Worm (Caenorhabditis elegans) whole organism, L1 larva: Measurements from ENCODE around the gene K08A2.2.
A peak's percentile ranks its signal among the peaks of the same experiment; 100 is the strongest.

Source experiments
- C34B4.2 ChIP-seq: sonication (generic microtip); optimal IDR thresholded peaks from 2 replicates; lab custom pipeline; 2017; ENCODE audit warnings: mild to moderate bottlenecking, missing genetic modification characterization, missing compliant biosample characterization
- alr-1 ChIP-seq: fragments of 200-800 bp; sonication (Bioruptor generic); optimal IDR thresholded peaks from 2 replicates; lab custom pipeline; 2018; ENCODE audit warnings: borderline replicate concordance, mild to moderate bottlenecking, missing genetic modification characterization, missing compliant biosample characterization
- aly-2 ChIP-seq: fragments of 150-350 bp; optimal IDR thresholded peaks from 2 replicates; lab custom pipeline; 2014; ENCODE audit warnings: missing biosample characterization, missing genetic modification characterization
- ama-1 ChIP-seq: fragments of 150-350 bp; optimal IDR thresholded peaks from 2 replicates; lab custom pipeline; 2014
- ceh-8 ChIP-seq: fragments of 200-800 bp; sonication (Bioruptor generic); optimal IDR thresholded peaks from 2 replicates; lab custom pipeline; 2018; ENCODE audit warnings: mild to moderate bottlenecking, missing genetic modification characterization, moderate library complexity, missing compliant biosample characterization
- ceh-82 ChIP-seq, 3 experiments: fragments of 150-350 bp in 1 of 3; sonication (generic microtip) in 2 of 3; optimal IDR thresholded peaks; 2 replicates each; lab custom pipeline; 2014 to 2017; ENCODE audit warnings: missing biosample characterization in 3 of 3, missing genetic modification characterization in 3 of 3
- ceh-88 ChIP-seq: fragments of 200-800 bp; sonication (Bioruptor generic); IDR thresholded peaks from 2 replicates; pipeline ENCODE4 v1.3.6; 2022; ENCODE audit warnings: missing genetic modification characterization, missing compliant biosample characterization
- ceh-90 ChIP-seq: sonication (generic microtip); optimal IDR thresholded peaks from 2 replicates; lab custom pipeline; 2016; ENCODE audit warnings: missing genetic modification characterization, missing compliant biosample characterization
- efl-1 ChIP-seq, 4 experiments: fragments of 150-350 bp; optimal IDR thresholded peaks in 3 of 4; peaks in 1 of 4; 1 replicate in 1 of 4; 2 replicates in 3 of 4; lab custom pipeline; 2014; ENCODE audit warnings: missing biosample characterization in 2 of 4, missing genetic modification characterization in 2 of 4, missing genetic modification reagents in 2 of 4
- efl-3 ChIP-seq: fragments of 200-800 bp; sonication (Bioruptor generic); optimal IDR thresholded peaks from 2 replicates; lab custom pipeline; 2018; ENCODE audit warnings: mild to moderate bottlenecking, missing genetic modification characterization, missing compliant biosample characterization
- egl-13 ChIP-seq: sonication (generic microtip); optimal IDR thresholded peaks from 2 replicates; lab custom pipeline; 2016; ENCODE audit warnings: missing genotype, missing genetic modification reagents, missing genetic modification characterization, missing compliant biosample characterization
- egl-27 ChIP-seq, 2 experiments: fragments of 150-350 bp in 1 of 2; sonication (generic microtip); optimal IDR thresholded peaks; 3 replicates each; lab custom pipeline; 2017 to 2018; ENCODE audit warnings: missing biosample characterization in 2 of 2, missing genetic modification characterization in 2 of 2, missing genetic modification reagents in 2 of 2
- elt-2 ChIP-seq: sonication (generic microtip); optimal IDR thresholded peaks from 2 replicates; lab custom pipeline; 2016; ENCODE audit warnings: missing genetic modification characterization, mild to moderate bottlenecking, inconsistent platforms, missing compliant biosample characterization, missing genetic modification reagents
- fkh-10 ChIP-seq: sonication (generic microtip); optimal IDR thresholded peaks from 2 replicates; lab custom pipeline; 2017; ENCODE audit warnings: missing biosample characterization, missing genetic modification reagents, missing genetic modification characterization
- fkh-4 ChIP-seq: sonication (generic microtip); optimal IDR thresholded peaks from 2 replicates; lab custom pipeline; 2016; ENCODE audit warnings: missing compliant biosample characterization, missing genetic modification characterization, borderline replicate concordance
- fkh-8 ChIP-seq: sonication (generic microtip); optimal IDR thresholded peaks from 2 replicates; lab custom pipeline; 2016; ENCODE audit warnings: mild to moderate bottlenecking, missing genetic modification characterization, missing compliant biosample characterization
- fos-1 ChIP-seq: fragments of 150-350 bp; optimal IDR thresholded peaks from 2 replicates; lab custom pipeline; 2014; ENCODE audit warnings: missing biosample characterization, missing genetic modification characterization
- hpl-2 ChIP-seq: fragments of 150-350 bp; optimal IDR thresholded peaks from 2 replicates; lab custom pipeline; 2014; ENCODE audit warnings: missing biosample characterization, missing genetic modification reagents, missing genetic modification characterization
- irx-1 ChIP-seq: sonication (generic microtip); optimal IDR thresholded peaks from 2 replicates; lab custom pipeline; 2016; ENCODE audit warnings: missing genetic modification characterization, missing compliant biosample characterization
- isw-1 ChIP-seq: fragments of 200-800 bp; sonication (Bioruptor generic); IDR thresholded peaks from 2 replicates; pipeline ENCODE4 v1.3.6; 2022; ENCODE audit warnings: missing genetic modification characterization, missing compliant biosample characterization
- jun-1 ChIP-seq: fragments of 150-350 bp; optimal IDR thresholded peaks from 2 replicates; lab custom pipeline; 2014; ENCODE audit warnings: missing biosample characterization, missing genetic modification reagents, missing genetic modification characterization
- lin-13 ChIP-seq: fragments of 150-350 bp; optimal IDR thresholded peaks from 2 replicates; lab custom pipeline; 2014; ENCODE audit warnings: missing biosample characterization, missing genetic modification reagents, missing genetic modification characterization
- lin-14 ChIP-seq: fragments of 200-800 bp; sonication (Bioruptor generic); optimal IDR thresholded peaks from 2 replicates; lab custom pipeline; 2018; ENCODE audit warnings: mild to moderate bottlenecking, missing genetic modification characterization, moderate library complexity, missing compliant biosample characterization
- lin-15B ChIP-seq: fragments of 150-350 bp; sonication (generic microtip); optimal IDR thresholded peaks from 3 replicates; lab custom pipeline; 2014; ENCODE audit warnings: missing biosample characterization, missing genetic modification characterization
- lin-35 ChIP-seq, 2 experiments: fragments of 150-350 bp; optimal IDR thresholded peaks; 2 replicates each; lab custom pipeline; 2014; ENCODE audit warnings: missing biosample characterization in 2 of 2, missing genetic modification characterization in 2 of 2, missing genetic modification reagents in 2 of 2
- lin-39 ChIP-seq: fragments of 150-350 bp; optimal IDR thresholded peaks from 2 replicates; lab custom pipeline; 2014; ENCODE audit warnings: missing biosample characterization, missing genetic modification reagents, missing genetic modification characterization
- lsy-2 ChIP-seq, 2 experiments: fragments of 150-350 bp; optimal IDR thresholded peaks; 2 replicates each; lab custom pipeline; 2014; ENCODE audit warnings: missing biosample characterization in 2 of 2, missing genetic modification characterization in 2 of 2
- mab-9 ChIP-seq: fragments of 200-800 bp; sonication (Bioruptor generic); IDR thresholded peaks from 2 replicates; pipeline ENCODE4 v1.3.6; 2022; ENCODE audit warnings: missing genetic modification reagents, missing genetic modification characterization, missing compliant biosample characterization
- mef-2 ChIP-seq: fragments of 150-350 bp; optimal IDR thresholded peaks from 2 replicates; lab custom pipeline; 2014; ENCODE audit warnings: missing biosample characterization, missing genetic modification characterization
- mep-1 ChIP-seq: fragments of 150-350 bp; optimal IDR thresholded peaks from 2 replicates; lab custom pipeline; 2014; ENCODE audit warnings: missing biosample characterization, missing genetic modification characterization
- nhr-11 ChIP-seq: fragments of 150-350 bp; optimal IDR thresholded peaks from 2 replicates; lab custom pipeline; 2014; ENCODE audit warnings: missing biosample characterization, missing genetic modification characterization
- nhr-12 ChIP-seq: sonication (generic microtip); optimal IDR thresholded peaks from 2 replicates; lab custom pipeline; 2017; ENCODE audit warnings: missing biosample characterization, missing genetic modification characterization
- nhr-19 ChIP-seq: fragments of 200-800 bp; sonication (Bioruptor generic); conservative IDR thresholded peaks from 2 replicates; pipeline ENCODE4 v1.3.6; 2022; ENCODE audit warnings: missing genetic modification characterization, missing compliant biosample characterization
- nhr-237 ChIP-seq: fragments of 150-350 bp; optimal IDR thresholded peaks from 2 replicates; lab custom pipeline; 2014; ENCODE audit warnings: missing biosample characterization, missing genetic modification characterization
- nhr-28 ChIP-seq: fragments of 150-350 bp; optimal IDR thresholded peaks from 2 replicates; lab custom pipeline; 2014; ENCODE audit warnings: missing biosample characterization, missing genetic modification characterization
- nhr-47 ChIP-seq: sonication (generic microtip); optimal IDR thresholded peaks from 2 replicates; lab custom pipeline; 2016; ENCODE audit warnings: mild to moderate bottlenecking, missing genetic modification characterization, moderate library complexity, missing compliant biosample characterization
- nhr-71 ChIP-seq: sonication (generic microtip); optimal IDR thresholded peaks from 2 replicates; lab custom pipeline; 2016; ENCODE audit warnings: mild to moderate bottlenecking, missing genetic modification characterization, moderate library complexity, missing compliant biosample characterization
- nhr-76 ChIP-seq: sonication (generic microtip); optimal IDR thresholded peaks from 2 replicates; lab custom pipeline; 2017; ENCODE audit warnings: missing biosample characterization, missing genetic modification characterization
- nhr-85 ChIP-seq: sonication (generic microtip); peaks from one replicate; lab custom pipeline; 2016; ENCODE audit warnings: missing genetic modification characterization, inconsistent platforms, missing compliant biosample characterization
- pag-3 ChIP-seq: sonication (generic microtip); optimal IDR thresholded peaks from 2 replicates; lab custom pipeline; 2017; ENCODE audit warnings: missing genetic modification characterization, mild to moderate bottlenecking, missing compliant biosample characterization, antibody characterized with exemption, borderline replicate concordance; ENCODE audit not compliant: insufficient read depth
- rnt-1 ChIP-seq: sonication (generic microtip); optimal IDR thresholded peaks from 2 replicates; lab custom pipeline; 2016; ENCODE audit warnings: mild to moderate bottlenecking, missing genetic modification characterization, moderate library complexity, missing compliant biosample characterization
- skn-1 ChIP-seq: fragments of 150-350 bp; optimal IDR thresholded peaks from 2 replicates; lab custom pipeline; 2014; ENCODE audit warnings: missing biosample characterization, missing genetic modification characterization
- snpc-4 ChIP-seq: fragments of 150-350 bp; optimal IDR thresholded peaks from 2 replicates; lab custom pipeline; 2014; ENCODE audit warnings: missing biosample characterization, missing genetic modification characterization
- snu-23 ChIP-seq: sonication (generic microtip); optimal IDR thresholded peaks from 2 replicates; lab custom pipeline; 2016; ENCODE audit warnings: missing genetic modification characterization, missing compliant biosample characterization
- sox-4 ChIP-seq: sonication (generic microtip); optimal IDR thresholded peaks from 2 replicates; lab custom pipeline; 2016; ENCODE audit warnings: missing genetic modification characterization, missing compliant biosample characterization
- tlp-1 ChIP-seq: fragments of 150-350 bp; optimal IDR thresholded peaks from 2 replicates; lab custom pipeline; 2014; ENCODE audit warnings: missing biosample characterization, missing genetic modification characterization
- unc-130 ChIP-seq: fragments of 150-350 bp; optimal IDR thresholded peaks from 2 replicates; lab custom pipeline; 2017; ENCODE audit warnings: missing biosample characterization, missing genetic modification characterization, inconsistent platforms
- unc-30 ChIP-seq: sonication (generic microtip); optimal IDR thresholded peaks from 2 replicates; lab custom pipeline; 2017; ENCODE audit warnings: missing biosample characterization, missing genetic modification characterization
- unc-62 ChIP-seq: fragments of 150-350 bp; optimal IDR thresholded peaks from 2 replicates; lab custom pipeline; 2014; ENCODE audit warnings: missing biosample characterization, missing genetic modification reagents, missing genetic modification characterization
- xbp-1 ChIP-seq: sonication (generic microtip); optimal IDR thresholded peaks from 2 replicates; lab custom pipeline; 2016; ENCODE audit warnings: missing genetic modification characterization, missing compliant biosample characterization
- zip-4 ChIP-seq: fragments of 200-800 bp; sonication (Bioruptor generic); optimal IDR thresholded peaks from 2 replicates; lab custom pipeline; 2018; ENCODE audit warnings: mild to moderate bottlenecking, missing genetic modification characterization, moderate library complexity, missing compliant biosample characterization
- ztf-11 ChIP-seq, 2 experiments: sonication (generic microtip); optimal IDR thresholded peaks; 2 replicates each; lab custom pipeline; 2016 to 2017; ENCODE audit warnings: missing genetic modification characterization in 2 of 2, missing biosample characterization in 1 of 2, missing compliant biosample characterization in 1 of 2

Gene K08A2.2

DNA sequence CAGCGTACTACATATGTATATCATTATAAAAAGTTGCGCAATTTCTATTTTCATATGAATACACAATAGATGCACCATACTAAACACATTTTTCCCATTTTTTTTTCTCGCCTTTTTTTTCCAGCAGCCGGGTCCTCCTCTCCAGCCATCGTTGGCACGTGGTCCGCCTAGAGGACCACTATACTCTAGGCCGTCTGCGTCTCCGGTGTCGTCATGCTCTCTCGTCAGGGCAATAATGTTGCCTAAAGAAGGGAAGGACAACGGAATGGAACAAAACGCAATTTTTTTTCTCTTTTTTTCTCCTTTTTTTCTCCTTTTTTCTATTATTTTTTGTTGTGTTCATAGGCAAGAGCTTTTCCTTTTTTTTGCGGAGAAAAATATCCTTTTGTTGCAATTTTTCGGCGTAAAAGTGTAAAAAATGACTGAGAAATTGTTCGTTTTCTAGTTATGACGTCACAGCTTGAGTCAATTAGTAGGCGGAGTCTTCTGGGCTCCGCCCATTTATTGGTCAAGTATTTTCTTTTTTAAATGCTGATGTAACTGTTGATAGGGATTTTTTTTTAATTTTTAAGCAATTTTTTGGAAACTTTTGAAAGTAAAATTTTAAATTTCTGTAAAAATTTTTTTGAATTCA lies 28.8 kb upstream of the K08A2.2 start (continued):
- TF ChIP-seq unc-62 (GFP tag; lab: Kevin White, UChicago) (no peak), snu-23 (no peak), unc-130 (no peak), ztf-11 (tag; optimal IDR thresholded peaks at IDR 0.05; lab: Kevin White, UChicago) (no peak), lin-39 (no peak), ceh-8 (peak; percentile 36), xbp-1 (tag; lab: Kevin White, UChicago) (no peak), skn-1 (tag; lab: Kevin White, UChicago) (no peak), rnt-1 (tag; lab: Kevin White, UChicago) (no peak), fkh-8 (tag; lab: Kevin White, UChicago) (peak; percentile 29), unc-30 (tag; lab: Kevin White, UChicago) (no peak), hpl-2 (GFP tag; lab: Kevin White, UChicago) (no peak), egl-27 (tag; optimal IDR thresholded peaks at IDR 0.05; lab: Kevin White, UChicago) (no peak), nhr-12 (tag; lab: Kevin White, UChicago) (no peak), mab-9 (GFP tag; lab: Robert Waterston, UW) (0 out of 2 replicates have a peak, but pooled peaks have one; percentile 32), nhr-28 (tag; lab: Kevin White, UChicago) (no peak), zip-4 (GFP tag; lab: Kevin White, UChicago) (no peak), nhr-71 (tag; lab: Kevin White, UChicago) (no peak), snpc-4 (tag; lab: Kevin White, UChicago) (no peak), lin-15B (no peak), lsy-2 (tag; optimal IDR thresholded peaks at IDR 0.05; lab: Kevin White, UChicago) (peak in 1 of 2 experiments; percentile 28), mef-2 (tag; lab: Kevin White, UChicago) (no peak), ceh-88 (GFP tag; lab: Robert Waterston, UW) (no peak), fos-1 (no peak), lin-35 (GFP tag; optimal IDR thresholded peaks at IDR 0.05; lab: Kevin White, UChicago) (peak in 1 of 2 experiments; percentile 31), C34B4.2 (tag; lab: Kevin White, UChicago) (no peak), elt-2 (tag; lab: Kevin White, UChicago) (no peak), tlp-1 (tag; lab: Kevin White, UChicago) (no peak), nhr-19 (GFP tag; lab: Robert Waterston, UW) (no peak), mep-1 (tag; lab: Kevin White, UChicago) (no peak), isw-1 (GFP tag; lab: Robert Waterston, UW) (peak; percentile 40; the same call in 1 of the 2 replicates), jun-1 (tag; lab: Kevin White, UChicago) (no peak), irx-1 (tag; lab: Kevin White, UChicago) (no peak), aly-2 (tag; lab: Kevin White, UChicago) (no peak), ceh-90 (tag; lab: Kevin White, UChicago) (no peak), lin-14 (GFP tag; lab: Kevin White, UChicago) (peak; percentile 93), fkh-10 (GFP tag; lab: Kevin White, UChicago) (peak; percentile 85), nhr-47 (tag; lab: Kevin White, UChicago) (no peak), pag-3 (tag; lab: Kevin White, UChicago) (no peak), ceh-82 (tag; optimal IDR thresholded peaks at IDR 0.05; lab: Kevin White, UChicago) (peak; percentile 3 to 66 (median 16)), ama-1 (no peak), nhr-237 (tag; lab: Kevin White, UChicago) (no peak), alr-1 (tag; lab: Kevin White, UChicago) (no peak), efl-1 (optimal IDR thresholded peaks at IDR 0.05; lab: Kevin White, UChicago) (peak; percentile 32 to 38), efl-1 (GFP tag; optimal IDR thresholded peaks at IDR 0.05 in 1 of 2; lab: Kevin White, UChicago) (no peak), nhr-85 (tag; lab: Kevin White, UChicago) (no peak), sox-4 (no peak), efl-3 (GFP tag; lab: Kevin White, UChicago) (no peak), lin-13 (GFP tag; lab: Kevin White, UChicago) (no peak), egl-13 (tag; lab: Kevin White, UChicago) (no peak), nhr-76 (no peak), nhr-11 (tag; lab: Kevin White, UChicago) (no peak), fkh-4 (tag; lab: Kevin White, UChicago) (no peak)
